Worm (Caenorhabditis elegans): ENCODE data around the gene K07F5.12.

ce11 chrIV:9815432-9815831 lies 40.4 kb upstream of the K07F5.12 start, which contains the start of gene egl-20:
- TF ChIP-seq nhr-28 (tag; optimal IDR thresholded peaks at IDR 0.05) (no peak), nhr-76 (tag; optimal IDR thresholded peaks at IDR 0.05) (no peak), nhr-23 (tag; optimal IDR thresholded peaks at IDR 0.05) (no peak), nhr-12 (tag; optimal IDR thresholded peaks at IDR 0.05) (no peak), mdl-1 (tag; optimal IDR thresholded peaks at IDR 0.05) (no peak), aly-2 (tag; optimal IDR thresholded peaks at IDR 0.05) (no peak)
